Fruit fly (Drosophila melanogaster): ENCODE results near the gene Cp110.

The Cp110 gene

DNA sequence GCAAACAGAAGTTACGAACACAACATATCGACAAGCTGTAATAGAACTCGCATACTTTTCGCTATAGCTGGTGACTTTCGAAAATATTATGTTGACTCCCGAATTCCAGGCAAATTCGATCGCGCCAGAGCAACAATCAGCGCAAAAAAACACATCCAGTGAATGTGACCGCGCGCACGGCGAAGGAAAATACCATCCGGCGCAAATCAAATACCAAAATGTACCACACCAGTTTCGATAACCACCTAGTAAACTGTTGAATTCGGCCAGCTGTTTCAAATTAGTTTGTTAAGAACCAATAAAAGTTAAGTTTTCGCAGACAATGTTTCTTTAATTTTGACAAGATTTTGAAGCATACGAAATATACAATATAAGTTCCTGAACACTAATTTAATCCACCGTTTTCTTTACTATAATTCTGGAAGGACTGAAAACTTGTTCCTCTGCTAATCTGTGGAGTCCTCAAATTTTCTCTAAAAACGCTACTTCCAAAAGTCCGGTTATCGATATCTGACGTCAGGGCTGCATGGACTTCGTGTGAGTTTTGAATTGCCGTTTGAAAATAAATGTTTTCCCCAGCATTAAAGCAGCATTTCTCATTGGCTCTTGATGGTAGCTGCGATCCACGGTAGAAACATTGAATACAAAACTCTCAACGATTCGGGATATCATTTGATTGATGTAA is at the start of gene Cp110, which contains the start of gene CG12576:
TSS of gene Cp110 (plus strand) at position 223 of the 685 bp plus-strand sequence.
TSS of gene CG12576 (minus strand) at position 498 of the 685 bp plus-strand sequence.
- no peak for TF ChIP-seq CG17801 (GFP tag; optimal IDR thresholded peaks at IDR 0.05; ENCODE audit: partially characterized antibody)

DNA sequence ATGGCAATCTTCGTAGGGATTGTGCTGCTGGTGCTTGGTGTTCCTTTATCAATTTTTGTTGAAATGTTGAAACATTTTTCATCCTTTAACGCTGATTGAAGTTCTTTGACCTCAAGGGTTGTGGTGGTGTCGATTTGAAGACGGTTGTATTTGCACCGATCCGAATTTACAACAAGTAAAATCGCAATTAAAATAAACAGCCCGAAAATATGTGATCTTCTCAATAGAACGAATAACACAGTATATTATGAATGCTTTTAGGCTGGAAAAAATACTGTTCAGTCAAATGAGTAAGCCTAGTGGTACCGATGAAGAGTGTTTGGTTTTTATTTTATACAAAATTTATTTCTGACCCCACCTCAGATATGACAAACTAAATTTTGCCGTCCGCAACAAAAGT is 38.8 kb upstream of the Cp110 start:
- TF ChIP-seq CG17801 (GFP tag; optimal IDR thresholded peaks at IDR 0.05; ENCODE audit: partially characterized antibody), result no peak

DNA sequence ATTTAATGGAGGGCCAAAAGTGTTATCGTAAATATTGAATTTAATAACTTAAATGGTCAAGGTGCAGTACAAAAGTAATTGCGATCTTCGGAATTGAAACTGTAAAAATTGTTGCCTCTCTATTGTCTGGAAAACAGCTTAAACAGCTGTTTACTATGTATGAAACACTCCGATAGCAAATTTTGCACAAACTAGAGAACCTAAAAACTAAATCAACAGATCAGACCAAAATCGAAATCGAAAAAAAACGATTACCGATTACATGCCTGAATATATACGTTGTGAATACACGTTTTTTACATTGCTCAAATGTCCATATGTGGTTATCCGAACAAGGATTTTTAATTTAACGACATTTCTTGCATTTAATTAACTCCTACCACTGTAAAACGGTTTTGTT is 38.4 kb upstream of the Cp110 start:
- no peak for TF ChIP-seq CG17801 (GFP tag; optimal IDR thresholded peaks at IDR 0.05; ENCODE audit: partially characterized antibody)

DNA sequence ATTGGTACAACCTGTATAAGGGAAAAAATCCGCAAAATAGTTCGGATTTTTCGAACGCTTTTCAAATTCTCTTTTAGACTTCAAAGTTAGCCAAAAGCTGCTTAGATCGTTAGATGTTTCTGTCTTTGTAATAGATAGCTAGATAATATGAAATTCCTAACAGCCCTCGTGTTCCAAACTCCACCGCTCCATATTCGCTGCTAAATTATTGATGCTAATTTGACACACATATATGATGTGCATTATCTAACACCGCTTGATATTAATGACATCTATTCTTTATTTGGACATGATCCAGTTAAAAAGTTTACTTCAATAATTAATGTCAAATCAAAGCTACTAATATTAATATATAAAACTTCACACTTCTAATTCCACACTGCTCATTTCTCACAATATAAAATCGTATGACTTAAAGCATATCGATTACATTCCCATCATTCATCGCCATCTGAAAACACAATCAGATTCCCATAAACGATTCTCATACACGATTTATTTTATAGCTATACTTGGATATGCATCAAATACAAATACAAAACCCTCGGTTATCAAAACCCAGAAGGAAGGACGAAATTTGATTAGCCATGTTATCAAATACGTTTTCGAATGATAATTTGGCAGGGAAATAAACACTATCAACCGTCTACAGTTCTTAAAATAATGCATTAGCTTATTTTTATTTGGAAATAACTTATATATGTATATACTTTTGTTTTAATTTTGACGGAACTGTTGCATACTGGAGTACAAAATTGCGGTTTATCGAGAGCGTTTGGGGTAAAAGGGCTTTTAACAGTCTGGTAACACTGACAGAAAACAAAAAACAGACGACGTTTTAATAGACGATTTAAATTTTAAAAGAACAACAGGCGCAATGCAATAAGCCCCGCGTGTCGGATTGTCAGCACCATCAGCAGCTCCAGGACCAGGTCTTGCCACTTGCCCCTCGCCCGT is 37.6 kb upstream of the Cp110 start, which contains the start of gene CG14621:
TSS of gene CG14621 (plus strand) at position 274 of the 957 bp plus-strand sequence.
- no peak for TF ChIP-seq CG17801 (GFP tag; optimal IDR thresholded peaks at IDR 0.05; ENCODE audit: partially characterized antibody)

DNA sequence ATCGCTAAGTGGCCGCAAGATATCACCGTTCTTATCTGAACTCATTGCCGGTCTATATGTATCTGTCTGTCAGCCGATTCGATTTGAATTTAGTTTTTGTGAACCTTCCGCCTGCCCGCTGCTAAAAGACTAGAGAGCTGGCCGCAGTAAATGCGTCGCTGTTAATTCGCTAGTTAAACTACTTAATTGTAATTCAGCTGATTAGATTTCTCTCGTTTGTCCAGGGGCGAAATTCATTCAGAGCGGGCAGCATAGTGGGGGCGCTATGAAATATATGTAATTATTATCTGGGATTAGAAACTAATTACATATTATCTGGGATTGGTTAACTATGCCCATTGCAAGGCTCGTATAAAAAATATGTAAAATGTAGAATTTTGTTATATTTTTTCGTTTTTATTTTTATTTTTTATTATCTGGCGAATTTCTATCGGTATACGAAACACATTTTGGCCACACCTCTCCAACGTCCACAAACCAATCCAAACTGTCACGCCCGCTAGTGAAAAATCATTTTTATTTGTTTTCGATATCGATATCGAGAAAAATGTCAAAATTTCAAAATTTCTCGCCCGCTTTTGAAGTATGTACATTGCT is 32.6 kb upstream of the Cp110 start, which contains the start of the genes CG14615 and tilB:
TSS of gene CG14615 (minus strand) at position 301 of the 597 bp plus-strand sequence.
TSS of gene tilB (plus strand) at position 547 of the 597 bp plus-strand sequence.
- TF ChIP-seq CG17801 (GFP tag; optimal IDR thresholded peaks at IDR 0.05; ENCODE audit: partially characterized antibody), result no peak

DNA sequence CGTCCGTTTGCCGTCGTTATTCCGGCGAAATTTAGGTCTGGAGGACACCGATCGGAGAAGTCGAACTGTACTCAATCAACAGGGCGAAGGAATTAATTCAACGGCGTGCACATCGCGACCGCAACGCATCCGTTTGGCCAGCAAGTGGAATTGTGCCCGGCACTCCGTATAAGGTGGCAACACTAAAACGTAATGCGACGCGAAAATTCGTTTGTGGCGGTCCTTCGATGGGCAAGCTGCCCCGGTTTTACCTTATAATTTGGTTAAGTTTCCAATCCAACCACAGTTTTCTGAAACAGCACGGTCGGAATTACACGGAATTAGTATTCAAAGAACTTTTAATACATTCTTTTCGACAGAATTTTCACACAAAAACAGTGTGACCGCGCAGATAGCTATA is 26.9 kb upstream of the Cp110 start, which contains the start of gene wap:
TSS of gene wap (minus strand) at position 400 of the 400 bp plus-strand sequence.
- TF ChIP-seq CG17801 (GFP tag; optimal IDR thresholded peaks at IDR 0.05; ENCODE audit: partially characterized antibody), result no peak

DNA sequence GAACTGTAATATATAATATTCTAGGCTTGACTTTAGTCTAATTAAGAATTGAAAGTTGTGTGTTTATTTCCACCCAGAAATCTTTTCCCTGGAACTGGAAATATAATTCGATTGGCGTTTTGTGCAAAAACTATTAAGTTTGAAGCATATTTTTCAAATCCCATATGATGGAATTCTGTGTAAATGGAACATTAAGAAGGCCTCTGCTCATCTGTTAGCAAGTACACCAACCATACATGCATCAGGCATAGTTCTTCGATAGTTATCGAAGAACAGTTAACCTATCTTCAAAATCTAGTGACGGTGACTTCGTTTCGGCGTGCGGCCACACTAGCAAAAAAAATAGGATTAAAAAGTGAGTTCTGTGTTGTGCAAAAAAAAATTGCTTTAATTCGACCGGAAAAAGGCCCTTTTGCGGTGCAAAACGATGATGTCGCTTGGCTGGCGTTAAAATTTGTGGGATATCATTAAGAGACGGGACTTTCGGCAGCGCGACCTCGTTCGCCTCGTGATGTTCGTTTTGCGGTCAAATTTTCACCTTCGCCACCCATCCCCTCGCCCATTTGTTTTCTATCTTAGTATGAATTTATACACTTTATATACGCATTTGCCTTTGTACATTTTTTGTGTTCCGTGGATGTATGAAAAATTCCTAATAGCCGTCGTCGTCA is 26.2 kb upstream of the Cp110 start, which contains the start of gene Usp2:
TSS of gene Usp2 (plus strand) at position 295 of the 671 bp plus-strand sequence.
- no peak for TF ChIP-seq CG17801 (GFP tag; optimal IDR thresholded peaks at IDR 0.05; ENCODE audit: partially characterized antibody)

DNA sequence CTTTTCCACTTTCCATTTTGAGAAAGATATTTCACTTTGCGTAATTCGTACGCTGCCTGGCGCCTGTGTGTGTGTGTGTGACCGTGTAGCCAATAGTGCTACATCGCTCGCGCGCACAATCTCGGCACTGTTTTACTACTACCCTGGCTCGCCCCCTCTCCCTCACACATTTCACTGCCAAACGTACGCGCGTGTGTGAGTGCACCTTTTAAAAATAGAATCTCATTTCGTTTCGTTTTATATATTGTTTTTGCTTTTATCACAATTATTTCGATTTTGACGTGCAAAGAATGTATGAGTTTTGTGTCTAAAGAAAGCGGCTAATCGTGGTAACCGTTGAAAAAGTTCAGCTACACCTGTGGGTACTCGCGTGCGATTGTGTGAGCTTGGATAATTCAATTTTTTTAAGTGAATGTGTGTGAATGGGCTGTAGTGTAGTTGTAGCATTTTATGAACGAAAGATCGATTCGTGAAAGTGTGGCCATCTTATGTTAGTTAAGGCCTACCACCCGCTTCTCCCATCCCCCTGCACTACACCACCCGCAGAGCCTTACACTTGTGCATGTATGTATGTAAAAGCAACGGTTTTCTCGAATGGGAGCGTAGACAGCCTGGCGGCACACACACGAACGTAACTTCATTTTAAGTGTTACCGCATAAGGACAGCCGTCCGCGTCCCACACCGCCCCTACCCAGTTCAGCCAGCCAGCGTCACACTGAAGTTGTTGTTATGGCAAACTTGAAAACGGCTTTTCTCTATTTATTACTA is 25.5 kb upstream of the Cp110 start:
- TF ChIP-seq CG17801 (GFP tag; optimal IDR thresholded peaks at IDR 0.05; ENCODE audit: partially characterized antibody), result no peak

DNA sequence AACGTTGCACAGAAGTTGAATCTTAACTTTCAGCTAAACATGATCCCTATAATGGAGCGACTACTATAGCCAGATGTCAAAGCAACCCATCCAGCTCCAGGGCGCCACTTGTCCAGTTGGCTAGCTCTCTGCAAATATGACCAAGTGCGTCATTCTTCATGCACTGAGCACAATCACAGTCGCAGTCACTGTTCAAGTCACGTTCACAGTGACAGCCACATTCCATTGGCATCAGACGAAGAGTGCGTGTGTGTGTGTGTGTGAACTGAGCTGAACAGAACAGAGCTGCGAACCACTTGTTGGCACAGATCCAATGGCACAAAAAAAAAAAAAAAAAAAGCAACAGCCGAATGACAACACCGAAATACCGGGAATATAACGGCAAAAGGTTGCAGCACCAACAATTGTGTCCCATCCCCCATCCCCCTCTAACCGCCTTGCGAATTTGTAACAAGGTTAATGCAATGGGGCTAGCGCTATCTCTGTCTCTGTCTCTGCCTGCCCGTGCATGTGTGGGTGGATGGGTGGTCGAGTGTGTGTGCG is 20.6 kb upstream of the Cp110 start:
- no peak for TF ChIP-seq CG17801 (GFP tag; optimal IDR thresholded peaks at IDR 0.05; ENCODE audit: partially characterized antibody)

DNA sequence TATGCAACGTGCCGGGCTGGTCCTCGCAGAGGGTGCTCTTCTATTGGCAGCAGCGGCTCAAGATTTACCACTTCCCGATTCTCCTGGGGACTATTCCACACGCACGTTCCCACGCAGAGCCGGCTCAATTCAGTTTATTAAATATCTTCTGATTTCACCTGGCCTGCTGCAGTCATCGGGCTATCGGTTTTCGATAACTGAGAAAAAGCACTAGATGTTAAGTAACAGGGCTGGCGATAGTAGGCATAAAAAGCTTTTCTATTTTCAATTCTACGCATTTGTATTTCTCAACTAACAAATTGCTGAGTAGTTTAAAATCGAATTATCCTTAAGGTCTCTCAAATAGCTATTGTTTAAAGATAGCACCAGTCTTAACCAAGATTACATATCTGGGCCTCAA is 10.1 kb upstream of the Cp110 start, which contains the start of gene CG14613:
TSS of gene CG14613 (minus strand) at position 203 of the 400 bp plus-strand sequence.
- no peak for TF ChIP-seq CG17801 (GFP tag; optimal IDR thresholded peaks at IDR 0.05; ENCODE audit: partially characterized antibody)

DNA sequence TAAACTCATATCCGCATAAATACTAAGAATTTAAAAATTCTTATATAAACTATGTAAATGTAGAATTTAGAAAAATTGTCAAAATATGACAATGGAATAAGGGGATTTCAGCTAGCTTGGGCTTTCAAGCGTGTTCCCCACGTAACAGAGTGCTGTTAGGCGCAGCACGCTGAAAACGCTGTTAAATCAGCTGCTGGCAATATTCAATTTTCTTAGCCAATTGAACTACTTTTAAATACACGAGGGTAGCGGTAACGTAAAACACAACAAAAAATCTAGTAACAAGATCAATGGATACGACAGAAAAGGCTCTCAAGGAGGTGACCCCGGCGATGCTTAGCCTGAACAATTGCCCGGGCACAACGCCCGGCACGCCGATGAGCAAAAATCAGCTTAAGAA is 8.4 kb upstream of the Cp110 start, which contains the start of gene CG14618:
TSS of gene CG14618 (plus strand) at position 179 of the 400 bp plus-strand sequence.
- TF ChIP-seq CG17801 (GFP tag; optimal IDR thresholded peaks at IDR 0.05; ENCODE audit: partially characterized antibody), result no peak

DNA sequence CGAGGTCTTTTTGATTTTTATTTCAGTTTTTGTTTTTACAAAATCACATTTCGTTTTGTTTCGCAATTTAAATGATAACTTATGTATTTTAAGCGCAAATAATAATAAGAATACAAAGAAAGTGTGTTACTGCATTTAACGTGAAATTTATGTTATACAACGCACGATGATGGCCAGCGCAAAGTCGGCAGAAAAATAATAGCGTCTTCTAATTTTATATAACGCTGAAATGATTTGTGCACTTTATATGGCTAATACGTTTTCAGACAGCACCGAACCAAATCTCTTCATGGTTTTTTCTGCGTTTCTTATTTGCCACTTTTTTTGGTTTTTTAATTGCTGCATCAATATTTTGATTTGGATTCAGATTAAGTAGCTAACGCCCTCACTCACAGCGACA is 7.0 kb upstream of the Cp110 start:
- TF ChIP-seq CG17801 (GFP tag; optimal IDR thresholded peaks at IDR 0.05; ENCODE audit: partially characterized antibody), result no peak

Data from ovary, adult (tissue).